Worm (Caenorhabditis elegans): Measurements from ENCODE around the gene Y105C5B.15.
A peak's percentile ranks its signal among the peaks of the same experiment; 100 is the strongest.

DNA sequence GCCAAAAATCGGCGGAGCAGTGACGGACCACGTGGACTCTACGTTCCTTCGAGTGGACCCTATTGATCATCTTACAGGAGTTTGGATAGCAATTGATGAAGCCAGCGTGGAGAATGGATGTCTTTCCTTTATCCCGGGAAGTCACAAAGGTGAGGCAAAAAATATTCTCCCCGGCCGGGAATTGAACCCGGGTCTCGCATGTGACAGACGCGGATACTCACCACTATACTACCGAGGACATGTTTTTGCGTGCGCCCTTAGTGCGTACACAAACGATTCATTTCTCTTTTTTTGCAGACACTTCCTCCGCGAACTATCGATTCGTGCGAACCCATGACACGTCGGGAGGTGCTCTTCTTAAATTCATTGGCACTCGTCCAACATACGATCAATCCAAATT, 20.6 kb upstream of the Y105C5B.15 start:
- TF ChIP-seq lin-39 (tag; optimal IDR thresholded peaks at IDR 0.05) (no peak), nhr-237 (tag; optimal IDR thresholded peaks at IDR 0.05) (no peak), unc-62 (GFP tag; optimal IDR thresholded peaks at IDR 0.05) (no peak), nhr-28 (tag; optimal IDR thresholded peaks at IDR 0.05) (no peak), elt-2 (tag; optimal IDR thresholded peaks at IDR 0.05) (peak; percentile 34)
